Worm (Caenorhabditis elegans) whole organism, L3 larva: Measurements from ENCODE around the gene orc-4.

Experiments
- R02D3.7 ChIP-seq: fragments of 150-350 bp; optimal IDR thresholded peaks from 2 replicates; lab custom pipeline; 2014; ENCODE audit warnings: missing biosample characterization, missing genetic modification characterization
- ZK546.5 ChIP-seq: sonication (generic microtip); optimal IDR thresholded peaks from 2 replicates; lab custom pipeline; 2017; ENCODE audit warnings: missing biosample characterization, missing genetic modification characterization
- aly-2 ChIP-seq: fragments of 150-350 bp; optimal IDR thresholded peaks from 2 replicates; lab custom pipeline; 2014; ENCODE audit warnings: missing biosample characterization, missing genetic modification characterization
- ama-1 ChIP-seq: fragments of 150-350 bp; optimal IDR thresholded peaks from 2 replicates; lab custom pipeline; 2018
- ceh-16 ChIP-seq: sonication (generic microtip); optimal IDR thresholded peaks from 2 replicates; lab custom pipeline; 2017; ENCODE audit warnings: missing biosample characterization, missing genetic modification characterization
- ceh-28 ChIP-seq: fragments of 150-350 bp; optimal IDR thresholded peaks from 2 replicates; lab custom pipeline; 2014; ENCODE audit warnings: missing biosample characterization, missing genetic modification reagents, missing genetic modification characterization
- ceh-82 ChIP-seq: fragments of 150-350 bp; optimal IDR thresholded peaks from 2 replicates; lab custom pipeline; 2014; ENCODE audit warnings: missing biosample characterization, missing genetic modification characterization
- ceh-9 ChIP-seq: sonication (generic microtip); optimal IDR thresholded peaks from 2 replicates; lab custom pipeline; 2018; ENCODE audit warnings: missing biosample characterization, missing genetic modification characterization
- daf-12 ChIP-seq: fragments of 150-350 bp; optimal IDR thresholded peaks from 2 replicates; lab custom pipeline; 2014; ENCODE audit warnings: missing biosample characterization, missing genetic modification reagents, missing genetic modification characterization
- egl-27 ChIP-seq: sonication (generic microtip); optimal IDR thresholded peaks from 4 replicates; lab custom pipeline; 2017; ENCODE audit warnings: missing biosample characterization, missing genetic modification reagents, missing genetic modification characterization
- egl-5 ChIP-seq: fragments of 150-350 bp; optimal IDR thresholded peaks from 2 replicates; lab custom pipeline; 2017; ENCODE audit warnings: missing biosample characterization, missing genetic modification reagents, missing genetic modification characterization, inconsistent platforms
- elt-2 ChIP-seq: sonication (generic microtip); optimal IDR thresholded peaks from 2 replicates; lab custom pipeline; 2016; ENCODE audit warnings: missing genetic modification reagents, mild to moderate bottlenecking, missing genetic modification characterization, missing compliant biosample characterization
- elt-3 ChIP-seq, 3 experiments: fragments of 150-350 bp in 1 of 3; sonication (generic microtip) in 2 of 3; optimal IDR thresholded peaks; 2 replicates in 2 of 3; 4 replicates in 1 of 3; lab custom pipeline; 2014 to 2017; ENCODE audit warnings: missing biosample characterization in 3 of 3, missing genetic modification characterization in 3 of 3
- eor-1 ChIP-seq, 2 experiments: fragments of 150-350 bp; optimal IDR thresholded peaks; 2 replicates each; lab custom pipeline; 2014 to 2018; ENCODE audit warnings: missing biosample characterization in 2 of 2, missing genetic modification characterization in 2 of 2
- fkh-10 ChIP-seq: sonication (generic microtip); optimal IDR thresholded peaks from 2 replicates; lab custom pipeline; 2017; ENCODE audit warnings: missing biosample characterization, missing genetic modification reagents, missing genetic modification characterization
- fos-1 ChIP-seq: fragments of 150-350 bp; optimal IDR thresholded peaks from 2 replicates; lab custom pipeline; 2014; ENCODE audit warnings: missing biosample characterization, missing genetic modification characterization
- lin-15B ChIP-seq: fragments of 150-350 bp; optimal IDR thresholded peaks from 2 replicates; lab custom pipeline; 2014; ENCODE audit warnings: missing biosample characterization, missing genetic modification characterization
- lin-39 ChIP-seq: fragments of 150-350 bp; optimal IDR thresholded peaks from 2 replicates; lab custom pipeline; 2018; ENCODE audit warnings: missing biosample characterization, missing genetic modification reagents, missing genetic modification characterization
- lsy-12 ChIP-seq: sonication (generic microtip); optimal IDR thresholded peaks from 2 replicates; lab custom pipeline; 2016; ENCODE audit warnings: mild to moderate bottlenecking, missing genetic modification characterization, missing compliant biosample characterization
- mml-1 ChIP-seq: fragments of 150-350 bp; sonication (generic microtip); optimal IDR thresholded peaks from 3 replicates; lab custom pipeline; 2014; ENCODE audit warnings: missing biosample characterization, missing genetic modification characterization
- nfya-1 ChIP-seq: sonication (generic microtip); optimal IDR thresholded peaks from 2 replicates; lab custom pipeline; 2017; ENCODE audit warnings: missing genetic modification characterization, mild to moderate bottlenecking, missing compliant biosample characterization, antibody characterized with exemption, moderate library complexity; ENCODE audit not compliant: insufficient read depth
- nhr-11 ChIP-seq: fragments of 150-350 bp; optimal IDR thresholded peaks from 2 replicates; lab custom pipeline; 2014; ENCODE audit warnings: missing biosample characterization, missing genetic modification characterization
- nhr-12 ChIP-seq: fragments of 150-350 bp; optimal IDR thresholded peaks from 2 replicates; lab custom pipeline; 2014; ENCODE audit warnings: missing biosample characterization, missing genetic modification characterization
- nhr-237 ChIP-seq: fragments of 150-350 bp; optimal IDR thresholded peaks from 2 replicates; lab custom pipeline; 2014; ENCODE audit warnings: missing biosample characterization, missing genetic modification characterization
- nhr-25 ChIP-seq: sonication (generic microtip); optimal IDR thresholded peaks from 2 replicates; lab custom pipeline; 2017; ENCODE audit warnings: missing biosample characterization, missing genetic modification characterization
- nhr-28 ChIP-seq: fragments of 150-350 bp; optimal IDR thresholded peaks from 2 replicates; lab custom pipeline; 2014; ENCODE audit warnings: missing biosample characterization, missing genetic modification characterization
- nhr-43 ChIP-seq: sonication (generic microtip); optimal IDR thresholded peaks from 2 replicates; lab custom pipeline; 2016; ENCODE audit warnings: mild to moderate bottlenecking, missing genetic modification characterization, missing compliant biosample characterization; ENCODE audit not compliant: poor library complexity, severe bottlenecking
- nhr-67 ChIP-seq: fragments of 150-350 bp; optimal IDR thresholded peaks from 2 replicates; lab custom pipeline; 2014; ENCODE audit warnings: missing biosample characterization, missing genetic modification characterization
- nhr-76 ChIP-seq: fragments of 150-350 bp; sonication (generic microtip); optimal IDR thresholded peaks from 5 replicates; lab custom pipeline; 2014; ENCODE audit warnings: missing biosample characterization, missing genetic modification characterization
- nhr-77 ChIP-seq: fragments of 150-350 bp; optimal IDR thresholded peaks from 2 replicates; lab custom pipeline; 2014; ENCODE audit warnings: missing biosample characterization, missing genetic modification characterization
- pha-4 ChIP-seq: fragments of 150-350 bp; optimal IDR thresholded peaks from 2 replicates; lab custom pipeline; 2014; ENCODE audit warnings: missing biosample characterization, missing genetic modification reagents, missing genetic modification characterization
- pqm-1 ChIP-seq: fragments of 150-350 bp; optimal IDR thresholded peaks from 2 replicates; lab custom pipeline; 2017; ENCODE audit warnings: missing biosample characterization, missing genetic modification characterization, inconsistent platforms
- sea-2 ChIP-seq: fragments of 150-350 bp; sonication (generic microtip); optimal IDR thresholded peaks from 4 replicates; lab custom pipeline; 2014; ENCODE audit warnings: missing biosample characterization, missing genetic modification reagents, missing genetic modification characterization
- skn-1 ChIP-seq: fragments of 150-350 bp; optimal IDR thresholded peaks from 2 replicates; lab custom pipeline; 2014; ENCODE audit warnings: missing biosample characterization, missing genetic modification characterization
- snpc-4 ChIP-seq: fragments of 150-350 bp; optimal IDR thresholded peaks from 2 replicates; lab custom pipeline; 2014; ENCODE audit warnings: missing biosample characterization, missing genetic modification characterization
- tbx-2 ChIP-seq: sonication (generic microtip); optimal IDR thresholded peaks from 2 replicates; lab custom pipeline; 2016; ENCODE audit warnings: mild to moderate bottlenecking, missing genetic modification characterization, missing compliant biosample characterization
- unc-39 ChIP-seq: sonication (generic microtip); optimal IDR thresholded peaks from 4 replicates; lab custom pipeline; 2017; ENCODE audit warnings: missing biosample characterization, missing genetic modification characterization
- unc-62 ChIP-seq: fragments of 150-350 bp; sonication (generic microtip); optimal IDR thresholded peaks from 4 replicates; lab custom pipeline; 2014; ENCODE audit warnings: missing biosample characterization, missing genetic modification reagents, missing genetic modification characterization
- zag-1 ChIP-seq: fragments of 150-350 bp; optimal IDR thresholded peaks from 2 replicates; lab custom pipeline; 2014; ENCODE audit warnings: missing biosample characterization, missing genetic modification characterization
- ztf-11 ChIP-seq: fragments of 150-350 bp; optimal IDR thresholded peaks from 2 replicates; lab custom pipeline; 2014; ENCODE audit warnings: missing biosample characterization, missing genetic modification characterization
- ztf-4 ChIP-seq: fragments of 150-350 bp; optimal IDR thresholded peaks from 2 replicates; lab custom pipeline; 2014; ENCODE audit warnings: missing biosample characterization, missing genetic modification characterization

orc-4 gene

DNA sequence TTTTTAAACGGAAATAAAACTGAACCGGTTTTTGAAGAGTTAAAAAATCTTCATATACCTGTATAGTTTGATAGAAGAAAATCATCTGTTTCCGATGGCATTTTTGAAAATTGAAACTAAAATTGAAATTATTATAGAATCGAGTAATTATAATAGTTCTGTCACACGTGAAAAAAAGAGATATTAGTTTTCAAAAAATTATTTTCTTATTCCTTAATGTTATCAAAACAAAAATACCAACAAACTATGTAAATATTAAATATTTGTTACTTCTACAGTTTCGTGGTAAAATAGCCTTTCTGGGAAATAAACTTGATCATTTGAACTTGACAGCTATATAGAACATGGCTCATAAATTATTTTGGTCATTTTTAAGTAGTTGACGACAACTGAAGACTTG is 16.9 kb upstream of the orc-4 start, which contains the start of gene swt-4:
TSS of gene swt-4 (minus strand) at position 101 of the 400 bp plus-strand sequence.
- TF ChIP-seq snpc-4 = no peak
- no peak for TF ChIP-seq ceh-9 (tag; lab: Kevin White, UChicago)
- no peak for TF ChIP-seq skn-1 (tag; lab: Kevin White, UChicago)
- no peak for TF ChIP-seq nhr-43 (tag; lab: Kevin White, UChicago)
- no peak for TF ChIP-seq unc-62 (GFP tag; lab: Kevin White, UChicago)
- TF ChIP-seq nhr-12 = no peak
- TF ChIP-seq zag-1 = no peak
- TF ChIP-seq pha-4 (tag; lab: Kevin White, UChicago) = no peak
- no peak for TF ChIP-seq egl-27 (tag; lab: Kevin White, UChicago)
- no peak for TF ChIP-seq unc-39 (tag; lab: Kevin White, UChicago)
- no peak for TF ChIP-seq nhr-77
- no peak for TF ChIP-seq ztf-4 (tag; lab: Kevin White, UChicago)
- TF ChIP-seq elt-2 (tag; lab: Kevin White, UChicago) = no peak
- no peak for TF ChIP-seq pqm-1
- no peak for TF ChIP-seq nhr-28 (tag; lab: Kevin White, UChicago)

DNA sequence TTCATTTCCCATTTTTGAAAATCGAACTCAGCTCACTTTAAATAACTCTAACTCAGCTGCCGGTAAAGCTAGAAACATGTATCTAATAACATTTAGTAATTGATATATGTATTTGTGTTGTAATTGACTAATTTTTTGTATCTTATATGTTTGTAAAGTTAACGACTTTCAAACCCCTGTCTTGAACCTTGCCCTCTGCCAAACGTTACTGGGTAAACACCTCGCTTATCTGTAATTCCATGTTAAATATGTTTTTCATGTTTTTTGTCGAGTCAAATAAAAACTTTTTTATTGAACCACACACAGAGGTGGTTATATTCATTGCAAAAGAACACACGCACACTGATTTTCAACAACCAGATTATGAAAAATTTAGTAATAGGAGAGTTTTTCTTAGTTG is 16.2 kb upstream of the orc-4 start:
- TF ChIP-seq ZK546.5 (no peak), lsy-12 (tag; lab: Kevin White, UChicago) (peak; percentile 3), nhr-11 (tag; lab: Kevin White, UChicago) (no peak), pha-4 (tag; lab: Kevin White, UChicago) (peak; percentile 48), egl-27 (tag; lab: Kevin White, UChicago) (no peak)

DNA sequence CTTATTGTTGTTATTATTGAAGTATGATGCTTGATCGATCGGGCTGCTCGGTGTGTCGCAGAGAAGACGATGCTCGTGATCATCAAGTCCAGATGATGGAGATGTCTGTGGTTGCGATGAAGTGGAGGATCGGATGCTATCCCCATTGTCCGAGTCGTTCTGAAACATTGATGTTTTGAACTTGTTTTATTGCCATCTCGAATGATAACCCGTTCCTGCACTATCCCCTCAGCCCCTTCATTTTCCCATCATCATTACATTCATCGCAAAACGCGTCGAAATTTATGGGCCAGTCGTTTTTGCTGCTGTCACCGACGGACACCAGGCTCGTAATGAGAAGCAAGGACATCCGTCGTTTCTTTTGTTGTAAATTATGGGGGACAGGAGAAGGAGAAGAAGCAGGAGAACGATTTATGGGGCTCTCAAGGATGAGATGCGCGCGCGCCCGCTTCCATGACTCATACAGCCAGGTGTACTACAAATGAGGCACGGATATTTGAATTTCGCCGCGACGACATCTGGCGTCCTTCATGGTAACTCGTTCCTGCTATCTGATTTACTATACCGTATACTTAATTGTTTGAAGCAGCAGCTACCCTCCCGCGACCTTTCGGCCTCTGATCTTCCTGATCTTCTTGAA is 14.0 kb upstream of the orc-4 start:
- TF ChIP-seq egl-5 (peak; percentile 12), ztf-4 (tag; lab: Kevin White, UChicago) (no peak), fos-1 (no peak), nhr-76 (tag; lab: Kevin White, UChicago) (no peak), nhr-43 (tag; lab: Kevin White, UChicago) (no peak), skn-1 (tag; lab: Kevin White, UChicago) (no peak), nhr-25 (tag; lab: Kevin White, UChicago) (peak; percentile 20), elt-2 (tag; lab: Kevin White, UChicago) (no peak), ceh-9 (tag; lab: Kevin White, UChicago) (no peak), ama-1 (lab: Kevin White, UChicago) (peak; percentile 52)

DNA sequence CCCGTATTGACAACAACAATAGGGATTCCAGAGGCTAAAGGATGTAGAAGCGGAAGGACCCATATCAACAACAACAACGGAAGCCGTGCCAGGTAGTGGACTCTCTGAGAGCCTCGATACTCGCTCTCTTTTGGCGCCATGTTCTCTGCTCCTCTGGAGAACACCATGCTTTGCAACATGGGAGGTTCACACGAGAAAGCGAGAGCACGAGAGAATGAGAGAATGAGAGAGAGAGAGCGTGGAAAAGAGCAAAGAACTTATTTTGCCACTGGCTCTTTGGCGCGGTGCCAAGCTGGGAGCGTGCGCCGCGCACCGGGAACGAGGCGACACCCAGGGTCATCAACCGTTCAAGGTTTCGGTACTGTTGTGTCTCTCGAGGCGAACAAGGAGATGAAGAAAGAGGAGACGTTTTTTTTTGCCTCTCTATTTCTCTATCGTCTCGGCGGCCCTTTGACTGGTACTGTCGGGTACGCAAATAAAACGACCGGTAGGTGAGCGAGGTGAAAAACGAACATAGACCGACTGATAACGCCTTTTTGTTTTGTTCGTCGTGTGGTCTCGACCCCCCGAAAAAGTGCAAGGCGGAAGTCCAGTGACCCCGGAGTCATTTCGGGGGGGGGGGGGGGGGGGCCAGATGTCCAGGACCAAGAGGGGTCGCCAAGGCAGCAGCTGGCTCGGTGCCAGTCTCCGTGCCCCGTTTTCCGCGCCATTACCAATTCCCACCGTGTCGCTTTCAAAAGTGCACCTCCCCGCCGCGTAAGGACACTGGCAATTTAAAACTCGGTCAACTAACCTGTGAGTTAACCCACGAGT is 13.2 kb upstream of the orc-4 start, which contains the start of gene Y39A1A.10:
TSS of gene Y39A1A.10 (plus strand) at position 139 of the 813 bp plus-strand sequence.
- TF ChIP-seq skn-1 (tag; lab: Kevin White, UChicago) (no peak), eor-1 (tag; optimal IDR thresholded peaks at IDR 0.05; lab: Kevin White, UChicago) (no peak), nhr-28 (tag; lab: Kevin White, UChicago) (no peak), nhr-11 (tag; lab: Kevin White, UChicago) (peak; percentile 24), nfya-1 (tag; lab: Kevin White, UChicago) (peak; percentile 27), nhr-77 (no peak), elt-3 (tag; optimal IDR thresholded peaks at IDR 0.05; lab: Kevin White, UChicago) (no peak), nhr-76 (tag; lab: Kevin White, UChicago) (no peak), nhr-25 (tag; lab: Kevin White, UChicago) (peak; percentile 83), ceh-16 (tag; lab: Kevin White, UChicago) (no peak), ceh-82 (tag; lab: Kevin White, UChicago) (no peak), R02D3.7 (tag; lab: Kevin White, UChicago) (no peak), sea-2 (GFP tag; lab: Kevin White, UChicago) (no peak), tbx-2 (tag; lab: Kevin White, UChicago) (peak; percentile 39), unc-39 (tag; lab: Kevin White, UChicago) (no peak), ama-1 (lab: Kevin White, UChicago) (no peak), ztf-11 (tag; lab: Kevin White, UChicago) (no peak), fos-1 (no peak), fkh-10 (no peak), nhr-43 (tag; lab: Kevin White, UChicago) (no peak), lin-39 (tag; lab: Kevin White, UChicago) (peak; percentile 37), nhr-67 (tag; lab: Kevin White, UChicago) (no peak), aly-2 (tag; lab: Kevin White, UChicago) (no peak), egl-5 (no peak), snpc-4 (no peak), pqm-1 (no peak), ceh-28 (tag; lab: Kevin White, UChicago) (peak; percentile 21), ztf-4 (tag; lab: Kevin White, UChicago) (no peak), mml-1 (tag; lab: Kevin White, UChicago) (no peak), lsy-12 (tag; lab: Kevin White, UChicago) (no peak), daf-12 (tag; lab: Kevin White, UChicago) (no peak), egl-27 (tag; lab: Kevin White, UChicago) (no peak), elt-2 (tag; lab: Kevin White, UChicago) (peak; percentile 24), zag-1 (no peak), lin-15B (no peak), nhr-237 (tag; lab: Kevin White, UChicago) (no peak), pha-4 (tag; lab: Kevin White, UChicago) (peak; percentile 81)
